Fruit fly (Drosophila melanogaster) whole organism, embryonic: ENCODE data around the gene Tango5.

Experiments
- Aef1 ChIP-seq: fragments of 200-800 bp; sonication (Bioruptor generic); IDR thresholded peaks from 3 replicates; pipeline ENCODE4 v1.3.6; 2022; ENCODE audit warnings: missing biosample characterization, missing genetic modification characterization
- Atf6 ChIP-seq: fragments of 200-800 bp; sonication (Bioruptor generic); IDR thresholded peaks from 2 replicates; pipeline ENCODE4 v1.3.6; 2022; ENCODE audit warnings: missing biosample characterization, missing genetic modification characterization
- Bgb ChIP-seq: fragments of 200-800 bp; sonication (Bioruptor generic); IDR thresholded peaks from 2 replicates; pipeline ENCODE4 v1.3.6; 2022; ENCODE audit warnings: missing biosample characterization, missing genetic modification characterization; ENCODE audit not compliant: partially characterized antibody
- CG11696 ChIP-seq: fragments of 200-800 bp; sonication (Bioruptor generic); IDR thresholded peaks from 2 replicates; pipeline ENCODE4 v1.3.6; 2022; ENCODE audit warnings: missing biosample characterization, missing genetic modification characterization
- CG1233 ChIP-seq: fragments of 200-800 bp; sonication (Bioruptor generic); optimal IDR thresholded peaks from 4 replicates; lab custom pipeline; 2018; ENCODE audit warnings: missing biosample characterization, mild to moderate bottlenecking, missing genetic modification characterization
- CG12391 ChIP-seq: fragments of 200-800 bp; sonication (Bioruptor generic); optimal IDR thresholded peaks from 3 replicates; lab custom pipeline; 2018; ENCODE audit warnings: missing biosample characterization, mild to moderate bottlenecking, missing genetic modification characterization, moderate library complexity
- CG12942 ChIP-seq: fragments of 200-800 bp; sonication (Bioruptor generic); optimal IDR thresholded peaks from 3 replicates; lab custom pipeline; 2016; ENCODE audit warnings: missing biosample characterization, missing genetic modification characterization
- CG13775 ChIP-seq: fragments of 200-800 bp; sonication (Bioruptor generic); optimal IDR thresholded peaks from 3 replicates; lab custom pipeline; 2017; ENCODE audit warnings: missing biosample characterization, mild to moderate bottlenecking, missing genetic modification characterization
- CG15011 ChIP-seq: fragments of 200-800 bp; sonication (Bioruptor generic); optimal IDR thresholded peaks from 3 replicates; lab custom pipeline; 2018; ENCODE audit warnings: missing biosample characterization, mild to moderate bottlenecking, missing genetic modification characterization
- CG1602 ChIP-seq: fragments of 200-800 bp; sonication (Bioruptor generic); optimal IDR thresholded peaks from 3 replicates; lab custom pipeline; 2016; ENCODE audit warnings: missing biosample characterization, missing genetic modification characterization
- CG17612 ChIP-seq: fragments of 200-800 bp; sonication (Bioruptor generic); IDR thresholded peaks from 2 replicates; pipeline ENCODE4 v1.3.6; 2022; ENCODE audit warnings: missing biosample characterization, missing genetic modification characterization
- CG33557 ChIP-seq: fragments of 200-800 bp; sonication (Bioruptor generic); optimal IDR thresholded peaks from 2 replicates; lab custom pipeline; 2019; ENCODE audit warnings: missing biosample characterization, mild to moderate bottlenecking, missing genetic modification characterization, moderate library complexity
- CG3838 ChIP-seq: fragments of 200-800 bp; sonication (Bioruptor generic); optimal IDR thresholded peaks from 3 replicates; lab custom pipeline; 2016; ENCODE audit warnings: missing biosample characterization, missing genetic modification characterization
- CG42726 ChIP-seq: fragments of 200-800 bp; sonication (Bioruptor generic); IDR thresholded peaks from 2 replicates; pipeline ENCODE4 v1.3.6; 2022; ENCODE audit warnings: missing biosample characterization, missing genetic modification characterization; ENCODE audit not compliant: partially characterized antibody
- CG4282 ChIP-seq: fragments of 200-800 bp; sonication (Bioruptor generic); optimal IDR thresholded peaks from 2 replicates; lab custom pipeline; 2016; ENCODE audit warnings: missing biosample characterization, missing genetic modification characterization
- CG43689 ChIP-seq: fragments of 200-800 bp; sonication (Bioruptor generic); IDR thresholded peaks from 2 replicates; pipeline ENCODE4 v1.3.6; 2022; ENCODE audit warnings: missing biosample characterization, missing genetic modification characterization
- CG5180 ChIP-seq: fragments of 200-800 bp; sonication (Bioruptor generic); optimal IDR thresholded peaks from 3 replicates; lab custom pipeline; 2017; ENCODE audit warnings: missing biosample characterization, missing genetic modification characterization, mild to moderate bottlenecking, moderate library complexity, missing genetic modification reagents
- CG7786 ChIP-seq: fragments of 200-800 bp; sonication (Bioruptor generic); optimal IDR thresholded peaks from 2 replicates; lab custom pipeline; 2016; ENCODE audit warnings: missing biosample characterization, missing genetic modification characterization
- CG7839 ChIP-seq: fragments of 200-800 bp; sonication (Bioruptor generic); optimal IDR thresholded peaks from 3 replicates; lab custom pipeline; 2018; ENCODE audit warnings: missing biosample characterization, mild to moderate bottlenecking, missing genetic modification characterization, moderate library complexity
- Chrac-16 ChIP-seq: fragments of 200-800 bp; sonication (Bioruptor generic); optimal IDR thresholded peaks from 3 replicates; lab custom pipeline; 2016; ENCODE audit warnings: missing biosample characterization, missing genetic modification characterization
- CoRest ChIP-seq: fragments of 200-800 bp; sonication (Bioruptor generic); optimal IDR thresholded peaks from 3 replicates; lab custom pipeline; 2018; ENCODE audit warnings: missing biosample characterization, mild to moderate bottlenecking, missing genetic modification characterization, moderate library complexity
- Dad ChIP-seq: fragments of 200-800 bp; sonication (Bioruptor generic); optimal IDR thresholded peaks from 3 replicates; lab custom pipeline; 2016; ENCODE audit warnings: missing biosample characterization, missing genetic modification characterization
- Dip3 ChIP-seq: fragments of 200-800 bp; sonication (Bioruptor generic); optimal IDR thresholded peaks from 3 replicates; lab custom pipeline; 2016; ENCODE audit warnings: missing biosample characterization, missing genetic modification characterization
- Ets97D ChIP-seq: fragments of 200-800 bp; sonication (Bioruptor generic); optimal IDR thresholded peaks from 3 replicates; lab custom pipeline; 2016; ENCODE audit warnings: missing biosample characterization, missing genetic modification characterization
- Nf-YC ChIP-seq: fragments of 200-800 bp; optimal IDR thresholded peaks from 3 replicates; lab custom pipeline; 2019; ENCODE audit warnings: missing biosample characterization, mild to moderate bottlenecking, missing genetic modification characterization, moderate library complexity
- NfI ChIP-seq: fragments of 200-800 bp; sonication (Bioruptor generic); optimal IDR thresholded peaks from 3 replicates; lab custom pipeline; 2018; ENCODE audit warnings: missing biosample characterization, mild to moderate bottlenecking, missing genetic modification characterization, moderate library complexity
- Sry-β ChIP-seq: fragments of 200-800 bp; sonication (Bioruptor generic); optimal IDR thresholded peaks from 2 replicates; lab custom pipeline; 2018; ENCODE audit warnings: missing biosample characterization, mild to moderate bottlenecking, missing genetic modification characterization, moderate library complexity
- az2 ChIP-seq: fragments of 200-800 bp; sonication (Bioruptor generic); optimal IDR thresholded peaks from 3 replicates; lab custom pipeline; 2016; ENCODE audit warnings: missing biosample characterization, missing genetic modification characterization
- bigmax ChIP-seq: fragments of 200-800 bp; sonication (Bioruptor generic); optimal IDR thresholded peaks from 2 replicates; lab custom pipeline; 2018; ENCODE audit warnings: missing biosample characterization, mild to moderate bottlenecking, missing genetic modification characterization
- dan ChIP-seq: fragments of 200-800 bp; sonication (Bioruptor generic); IDR thresholded peaks from 2 replicates; pipeline ENCODE4 v1.3.6; 2022; ENCODE audit warnings: missing biosample characterization, missing genetic modification characterization
- ewg ChIP-seq: fragments of 200-800 bp; sonication (Bioruptor generic); optimal IDR thresholded peaks from 3 replicates; lab custom pipeline; 2017; ENCODE audit warnings: mild to moderate bottlenecking, missing biosample characterization, missing genetic modification reagents, missing genetic modification characterization
- gcm ChIP-seq: fragments of 200-800 bp; sonication (Bioruptor generic); optimal IDR thresholded peaks from 2 replicates; lab custom pipeline; 2019; ENCODE audit warnings: missing biosample characterization, mild to moderate bottlenecking, missing genetic modification characterization, moderate library complexity
- gcm2 ChIP-seq: fragments of 200-800 bp; sonication (Bioruptor generic); optimal IDR thresholded peaks from 2 replicates; lab custom pipeline; 2016; ENCODE audit warnings: missing biosample characterization, missing genetic modification characterization
- gem ChIP-seq: fragments of 200-800 bp; sonication (Bioruptor generic); optimal IDR thresholded peaks from 2 replicates; lab custom pipeline; 2019; ENCODE audit warnings: missing biosample characterization, mild to moderate bottlenecking, missing genetic modification characterization, moderate library complexity
- grn ChIP-seq: fragments of 200-800 bp; sonication (Bioruptor generic); optimal IDR thresholded peaks from 3 replicates; lab custom pipeline; 2017; ENCODE audit warnings: missing biosample characterization, missing genetic modification characterization
- hth ChIP-seq: fragments of >200 bp; optimal IDR thresholded peaks from 2 replicates; lab custom pipeline; 2017; ENCODE audit warnings: inconsistent platforms
- insv ChIP-seq, 2 experiments: fragments of 200-800 bp; sonication (Bioruptor generic); optimal IDR thresholded peaks; 3 replicates each; lab custom pipeline; 2016 to 2018; ENCODE audit warnings: missing biosample characterization in 2 of 2, missing genetic modification characterization in 2 of 2
- jumu ChIP-seq: fragments of 200-800 bp; sonication (Bioruptor generic); optimal IDR thresholded peaks from 3 replicates; lab custom pipeline; 2016; ENCODE audit warnings: missing biosample characterization, missing genetic modification characterization
- otp ChIP-seq: fragments of 200-800 bp; sonication (Bioruptor generic); IDR thresholded peaks from 3 replicates; pipeline ENCODE4, ENCODE4 v1.3.6; 2022; ENCODE audit warnings: missing biosample characterization, missing genetic modification characterization
- pnt ChIP-seq: fragments of 200-800 bp; sonication (Bioruptor generic); optimal IDR thresholded peaks from 3 replicates; lab custom pipeline; 2016; ENCODE audit warnings: missing biosample characterization, missing genetic modification characterization
- ranshi ChIP-seq: fragments of 200-800 bp; sonication (Bioruptor generic); IDR thresholded peaks from 2 replicates; pipeline ENCODE4 v1.3.6; 2022; ENCODE audit warnings: missing biosample characterization, missing genetic modification characterization
- run ChIP-seq: fragments of 200-800 bp; sonication (Bioruptor generic); optimal IDR thresholded peaks from 3 replicates; lab custom pipeline; 2018; ENCODE audit warnings: missing biosample characterization, mild to moderate bottlenecking, missing genetic modification characterization
- sd ChIP-seq: fragments of 200-800 bp; sonication (Bioruptor generic); optimal IDR thresholded peaks from 3 replicates; lab custom pipeline; 2018; ENCODE audit warnings: missing biosample characterization, mild to moderate bottlenecking, missing genetic modification characterization, moderate library complexity
- sna ChIP-seq: fragments of 200-800 bp; sonication (Bioruptor generic); IDR thresholded peaks from 2 replicates; pipeline ENCODE4 v1.3.6; 2022; ENCODE audit warnings: missing biosample characterization, missing genetic modification characterization; ENCODE audit not compliant: partially characterized antibody
- so ChIP-seq: fragments of 200-800 bp; sonication (Bioruptor generic); IDR thresholded peaks from 3 replicates; pipeline ENCODE4 v1.3.6; 2022; ENCODE audit warnings: missing biosample characterization, missing genetic modification characterization
- sqz ChIP-seq: fragments of 200-800 bp; sonication (Bioruptor generic); optimal IDR thresholded peaks from 3 replicates; lab custom pipeline; 2018; ENCODE audit warnings: missing biosample characterization, mild to moderate bottlenecking, missing genetic modification characterization
- sug ChIP-seq: fragments of 200-800 bp; optimal IDR thresholded peaks from 2 replicates; lab custom pipeline; 2019; ENCODE audit warnings: missing biosample characterization, mild to moderate bottlenecking, missing genetic modification characterization, moderate library complexity
- unc-4 ChIP-seq: fragments of 200-800 bp; sonication (Bioruptor generic); IDR thresholded peaks from 2 replicates; pipeline ENCODE4 v1.3.6; 2022; ENCODE audit warnings: missing biosample characterization, missing genetic modification characterization; ENCODE audit not compliant: partially characterized antibody
- vfl ChIP-seq: fragments of 200-800 bp; sonication (Bioruptor generic); optimal IDR thresholded peaks from 2 replicates; lab custom pipeline; 2016; ENCODE audit warnings: missing biosample characterization, missing genetic modification characterization
- wdn ChIP-seq: fragments of 200-800 bp; sonication (Bioruptor generic); IDR thresholded peaks from 2 replicates; pipeline ENCODE4 v1.3.6; 2022; ENCODE audit warnings: missing biosample characterization, missing genetic modification characterization

The Tango5 gene

dm6 chrX:10737422-10738150, 26.6 kb downstream of the Tango5 start (continued):
- TF ChIP-seq sna (GFP tag; lab: Robert Waterston, UW) (no peak), CG33557 (GFP tag; lab: Kevin White, UChicago) (peak; percentile 29), gcm (GFP tag; lab: Kevin White, UChicago) (peak; percentile 70), CG43689 (GFP tag; lab: Robert Waterston, UW) (peak; percentile 36; the same call in 1 of the 2 replicates), CG13775 (GFP tag; lab: Kevin White, UChicago) (peak; percentile 58), wdn (GFP tag; lab: Robert Waterston, UW) (peak; percentile 76), CG1602 (peak; percentile 62), CG15011 (GFP tag; lab: Kevin White, UChicago) (peak; percentile 75), gem (peak; percentile 91), CG1233 (GFP tag; lab: Kevin White, UChicago) (peak; percentile 85), CG11696 (GFP tag; lab: Robert Waterston, UW) (no peak), so (GFP tag; lab: Robert Waterston, UW) (peak; percentile 85), pnt (GFP tag; lab: Kevin White, UChicago) (peak; percentile 77), Chrac-16 (GFP tag; lab: Kevin White, UChicago) (peak; percentile 60), dan (no peak), sug (tag; lab: Kevin White, UChicago) (peak; percentile 69), gcm2 (GFP tag; lab: Kevin White, UChicago) (peak; percentile 59), NfI (GFP tag; lab: Kevin White, UChicago) (peak; percentile 87), az2 (peak; percentile 68), ranshi (GFP tag; lab: Robert Waterston, UW) (peak; percentile 82; the same call in 1 of the 2 replicates), otp (GFP tag; lab: Robert Waterston, UW) (peak; percentile 80), grn (GFP tag; lab: Kevin White, UChicago) (no peak), CG3838 (GFP tag; lab: Kevin White, UChicago) (peak; percentile 64), sqz (GFP tag; lab: Kevin White, UChicago) (peak; percentile 71), Aef1 (GFP tag; lab: Robert Waterston, UW) (peak; percentile 82), Bgb (GFP tag; lab: Robert Waterston, UW) (no peak), run (tag; lab: Kevin White, UChicago) (peak; percentile 81), CG42726 (no peak), CG12942 (peak; percentile 43), sd (tag; lab: Kevin White, UChicago) (peak; percentile 60), CG12391 (tag; lab: Kevin White, UChicago) (peak; percentile 88), CG7839 (tag; lab: Kevin White, UChicago) (peak; percentile 92), Dad (GFP tag; lab: Kevin White, UChicago) (peak; percentile 91), CG4282 (peak; percentile 24), CG5180 (GFP tag; lab: Kevin White, UChicago) (peak; percentile 66), hth (lab: Kevin White, UChicago) (no peak), ewg (GFP tag; lab: Kevin White, UChicago) (peak; percentile 81), vfl (GFP tag; lab: Kevin White, UChicago) (no peak), unc-4 (GFP tag; lab: Robert Waterston, UW) (no peak), CG7786 (GFP tag; lab: Kevin White, UChicago) (peak; percentile 89), insv (GFP tag; optimal IDR thresholded peaks at IDR 0.05; lab: Kevin White, UChicago) (no peak), CG17612 (GFP tag; lab: Robert Waterston, UW) (no peak), Nf-YC (peak; percentile 54), CoRest (tag; lab: Kevin White, UChicago) (peak; percentile 86), Ets97D (GFP tag; lab: Kevin White, UChicago) (peak; percentile 56), Dip3 (GFP tag; lab: Kevin White, UChicago) (peak; percentile 75), bigmax (GFP tag; lab: Kevin White, UChicago) (no peak), Sry-β (GFP tag; lab: Kevin White, UChicago) (peak; percentile 36), jumu (GFP tag; lab: Kevin White, UChicago) (peak; percentile 87), Atf6 (GFP tag; lab: Robert Waterston, UW) (peak; percentile 78)
